Worm (Caenorhabditis elegans) whole organism, L4 larva: ENCODE data around the gene mbf-1.

Experiments
- D1046.2 ChIP-seq: fragments of 200-800 bp; sonication (Bioruptor generic); IDR thresholded peaks from 2 replicates; pipeline ENCODE4 v1.3.6; 2022; ENCODE audit warnings: missing genetic modification characterization, missing compliant biosample characterization
- F49E8.2 ChIP-seq: sonication (generic microtip); optimal IDR thresholded peaks from 2 replicates; lab custom pipeline; 2016; ENCODE audit warnings: missing compliant biosample characterization, mild to moderate bottlenecking, missing genetic modification characterization, borderline replicate concordance
- R02D3.7 ChIP-seq: fragments of 150-350 bp; sonication (generic microtip); optimal IDR thresholded peaks from 3 replicates; lab custom pipeline; 2014; ENCODE audit warnings: missing biosample characterization, missing genetic modification characterization
- T20F7.1 ChIP-seq: fragments of 200-800 bp; sonication (Bioruptor generic); optimal IDR thresholded peaks from 2 replicates; lab custom pipeline; 2018; ENCODE audit warnings: mild to moderate bottlenecking, missing genetic modification characterization, missing compliant biosample characterization
- Y105C5A.15 ChIP-seq: fragments of 200-800 bp; sonication (Bioruptor generic); IDR thresholded peaks from 2 replicates; pipeline ENCODE4 v1.3.6; 2022; ENCODE audit warnings: missing genetic modification characterization, missing compliant biosample characterization
- Y48G9A.11 ChIP-seq: fragments of 200-800 bp; sonication (Bioruptor generic); IDR thresholded peaks from 2 replicates; pipeline ENCODE4 v1.3.6; 2022; ENCODE audit warnings: missing genetic modification reagents, missing genetic modification characterization, missing compliant biosample characterization
- Y5F2A.4 ChIP-seq: fragments of 200-800 bp; sonication (Bioruptor generic); optimal IDR thresholded peaks from 2 replicates; lab custom pipeline; 2018; ENCODE audit warnings: mild to moderate bottlenecking, missing genetic modification characterization, missing compliant biosample characterization
- Y75B8A.6 ChIP-seq: fragments of 200-800 bp; sonication (Bioruptor generic); IDR thresholded peaks from 2 replicates; pipeline ENCODE4 v1.3.6; 2022; ENCODE audit warnings: missing genetic modification reagents, missing genetic modification characterization, missing compliant biosample characterization
- ZK337.2 ChIP-seq: fragments of 200-800 bp; sonication (Bioruptor generic); IDR thresholded peaks from 2 replicates; pipeline ENCODE4 v1.3.6; 2022; ENCODE audit warnings: missing genetic modification reagents, missing genetic modification characterization, missing compliant biosample characterization
- aha-1 ChIP-seq: fragments of 150-350 bp; peaks from one replicate; lab custom pipeline; 2014; ENCODE audit warnings: missing biosample characterization, missing genetic modification characterization
- ama-1 ChIP-seq: fragments of 150-350 bp; optimal IDR thresholded peaks from 2 replicates; lab custom pipeline; 2014; ENCODE audit warnings: inconsistent platforms, mixed read lengths
- attf-4 ChIP-seq: sonication (generic microtip); optimal IDR thresholded peaks from 3 replicates; lab custom pipeline; 2017; ENCODE audit warnings: missing biosample characterization, missing genetic modification characterization
- ceh-20 ChIP-seq: fragments of 200-800 bp; sonication (Bioruptor generic); IDR thresholded peaks from 2 replicates; pipeline ENCODE4 v1.3.6; 2022; ENCODE audit warnings: missing genetic modification reagents, missing genetic modification characterization, missing compliant biosample characterization
- ces-1 ChIP-seq: fragments of 150-350 bp; sonication (generic microtip); optimal IDR thresholded peaks from 4 replicates; lab custom pipeline; 2014; ENCODE audit warnings: missing biosample characterization, missing genetic modification reagents, missing genetic modification characterization
- daf-12 ChIP-seq: fragments of 150-350 bp; optimal IDR thresholded peaks from 2 replicates; lab custom pipeline; 2014; ENCODE audit warnings: missing biosample characterization, missing genetic modification reagents, missing genetic modification characterization
- daf-19 ChIP-seq: fragments of 200-800 bp; sonication (Bioruptor generic); conservative IDR thresholded peaks from 2 replicates; pipeline ENCODE4 v1.3.6; 2022; ENCODE audit warnings: missing genetic modification characterization, missing compliant biosample characterization
- daf-8 ChIP-seq: fragments of 200-800 bp; sonication (Bioruptor generic); IDR thresholded peaks from 2 replicates; pipeline ENCODE4 v1.3.6; 2022; ENCODE audit warnings: missing genetic modification characterization, missing compliant biosample characterization
- dmd-6 ChIP-seq: fragments of 200-800 bp; sonication (Bioruptor generic); IDR thresholded peaks from 2 replicates; pipeline ENCODE4 v1.3.6; 2022; ENCODE audit warnings: missing genetic modification reagents, missing genetic modification characterization, missing compliant biosample characterization
- dmd-8 ChIP-seq: fragments of 200-800 bp; sonication (Bioruptor generic); IDR thresholded peaks from 2 replicates; pipeline ENCODE4 v1.3.6; 2022; ENCODE audit warnings: missing genetic modification characterization, missing compliant biosample characterization
- egl-43 ChIP-seq: fragments of 200-800 bp; sonication (Bioruptor generic); IDR thresholded peaks from 2 replicates; pipeline ENCODE4 v1.3.6; 2022; ENCODE audit warnings: missing genetic modification reagents, missing genetic modification characterization, missing compliant biosample characterization
- fkh-10 ChIP-seq: fragments of 150-350 bp; optimal IDR thresholded peaks from 2 replicates; lab custom pipeline; 2014; ENCODE audit warnings: missing biosample characterization, missing genetic modification reagents, missing genetic modification characterization
- hlh-11 ChIP-seq: fragments of 200-800 bp; sonication (Bioruptor generic); optimal IDR thresholded peaks from 2 replicates; lab custom pipeline; 2018; ENCODE audit warnings: mild to moderate bottlenecking, missing genetic modification characterization, missing compliant biosample characterization
- hlh-30 ChIP-seq: sonication (generic microtip); optimal IDR thresholded peaks from 2 replicates; lab custom pipeline; 2017; ENCODE audit warnings: antibody characterized with exemption, mild to moderate bottlenecking, missing genetic modification characterization, missing compliant biosample characterization; ENCODE audit not compliant: insufficient read depth
- lin-15B ChIP-seq: fragments of 150-350 bp; sonication (generic microtip); optimal IDR thresholded peaks from 3 replicates; lab custom pipeline; 2014; ENCODE audit warnings: missing biosample characterization, missing genetic modification characterization
- lin-38 ChIP-seq: fragments of 200-800 bp; sonication (Bioruptor generic); IDR thresholded peaks from 2 replicates; pipeline ENCODE4 v1.3.6; 2022; ENCODE audit warnings: missing genetic modification reagents, missing genetic modification characterization, missing compliant biosample characterization
- lsy-2 ChIP-seq, 2 experiments: fragments of 150-350 bp in 1 of 2; sonication (generic microtip) in 1 of 2; optimal IDR thresholded peaks; 2 replicates each; lab custom pipeline; 2014 to 2017; ENCODE audit warnings: missing biosample characterization in 2 of 2, missing genetic modification characterization in 2 of 2
- madf-5 ChIP-seq, 2 experiments: fragments of 200-800 bp; sonication (Bioruptor generic); IDR thresholded peaks; 2 replicates each; pipeline ENCODE4 v1.3.6; 2022; ENCODE audit warnings: missing compliant biosample characterization in 2 of 2, missing genetic modification characterization in 2 of 2
- mdl-1 ChIP-seq, 2 experiments: fragments of 150-350 bp in 1 of 2; sonication (generic microtip) in 1 of 2; optimal IDR thresholded peaks; 2 replicates each; lab custom pipeline; 2014 to 2017; ENCODE audit warnings: missing biosample characterization in 2 of 2, missing genetic modification characterization in 2 of 2
- mep-1 ChIP-seq: fragments of 150-350 bp; sonication (generic microtip); optimal IDR thresholded peaks from 3 replicates; lab custom pipeline; 2014; ENCODE audit warnings: missing biosample characterization, missing genetic modification characterization
- nhr-111 ChIP-seq: fragments of 200-800 bp; sonication (Bioruptor generic); optimal IDR thresholded peaks from 2 replicates; lab custom pipeline; 2018; ENCODE audit warnings: mild to moderate bottlenecking, missing genetic modification characterization, missing compliant biosample characterization
- nhr-28 ChIP-seq: fragments of 150-350 bp; optimal IDR thresholded peaks from 2 replicates; lab custom pipeline; 2014; ENCODE audit warnings: missing biosample characterization, missing genetic modification characterization
- nhr-42 ChIP-seq: fragments of 200-800 bp; sonication (Bioruptor generic); IDR thresholded peaks from 2 replicates; pipeline ENCODE4 v1.3.6; 2022; ENCODE audit warnings: missing genetic modification characterization, missing compliant biosample characterization
- nhr-48 ChIP-seq: sonication (generic microtip); optimal IDR thresholded peaks from 2 replicates; lab custom pipeline; 2016; ENCODE audit warnings: mild to moderate bottlenecking, missing genetic modification characterization, missing compliant biosample characterization
- nhr-6 ChIP-seq: fragments of 150-350 bp; optimal IDR thresholded peaks from 2 replicates; lab custom pipeline; 2014; ENCODE audit warnings: missing biosample characterization, missing genetic modification characterization
- pha-4 ChIP-seq, 2 experiments: fragments of 150-350 bp in 1 of 2; fragments of 200-800 bp in 1 of 2; sonication (Bioruptor generic) in 1 of 2; IDR thresholded peaks in 1 of 2; optimal IDR thresholded peaks in 1 of 2; 2 replicates each; pipeline versions ENCODE4 v1.3.6 to Lab custom; 2014 to 2022; ENCODE audit warnings: missing genetic modification characterization in 2 of 2, missing genetic modification reagents in 2 of 2, missing biosample characterization in 1 of 2, missing compliant biosample characterization in 1 of 2
- saeg-2 ChIP-seq: fragments of 200-800 bp; sonication (Bioruptor generic); IDR thresholded peaks from 2 replicates; pipeline ENCODE4 v1.3.6; 2022; ENCODE audit warnings: missing genetic modification reagents, missing genetic modification characterization, missing compliant biosample characterization
- sdz-12 ChIP-seq: fragments of 200-800 bp; sonication (Bioruptor generic); optimal IDR thresholded peaks from 2 replicates; lab custom pipeline; 2018; ENCODE audit warnings: mild to moderate bottlenecking, missing genetic modification characterization, missing compliant biosample characterization
- set-16 ChIP-seq: fragments of 200-800 bp; sonication (Bioruptor generic); IDR thresholded peaks from 2 replicates; pipeline ENCODE4 v1.3.6; 2022; ENCODE audit warnings: missing genetic modification reagents, missing genetic modification characterization, missing compliant biosample characterization
- snpc-1.2 ChIP-seq: fragments of 200-800 bp; sonication (Bioruptor generic); IDR thresholded peaks from 2 replicates; pipeline ENCODE4 v1.3.6; 2022; ENCODE audit warnings: missing genetic modification reagents, missing genetic modification characterization, missing compliant biosample characterization
- snpc-4 ChIP-seq: fragments of 150-350 bp; optimal IDR thresholded peaks from 2 replicates; lab custom pipeline; 2014; ENCODE audit warnings: missing biosample characterization, missing genetic modification characterization
- spr-1 ChIP-seq: sonication (generic microtip); optimal IDR thresholded peaks from 2 replicates; lab custom pipeline; 2016; ENCODE audit warnings: mild to moderate bottlenecking, missing genetic modification characterization, missing compliant biosample characterization
- unc-130 ChIP-seq: sonication (generic microtip); optimal IDR thresholded peaks from 2 replicates; lab custom pipeline; 2016; ENCODE audit warnings: missing genetic modification reagents, missing genetic modification characterization, missing compliant biosample characterization
- unc-62 ChIP-seq, 3 experiments: fragments of 150-350 bp in 1 of 3; sonication (generic microtip); optimal IDR thresholded peaks in 2 of 3; peaks in 1 of 3; 1 replicate in 1 of 3; 2 replicates in 2 of 3; lab custom pipeline; 2014 to 2017; ENCODE audit warnings: missing biosample characterization in 3 of 3, missing genetic modification characterization in 3 of 3, missing genetic modification reagents in 3 of 3, missing genotype in 1 of 3
- vab-7 ChIP-seq: fragments of 200-800 bp; sonication (Bioruptor generic); IDR thresholded peaks from 2 replicates; pipeline ENCODE4 v1.3.6; 2022; ENCODE audit warnings: missing genetic modification reagents, missing genetic modification characterization, missing compliant biosample characterization
- zfp-3 ChIP-seq: fragments of 200-800 bp; sonication (Bioruptor generic); conservative IDR thresholded peaks from 2 replicates; pipeline ENCODE4 v1.3.6; 2022; ENCODE audit warnings: missing genetic modification reagents, missing genetic modification characterization, missing compliant biosample characterization
- zip-11 ChIP-seq: fragments of 200-800 bp; sonication (Bioruptor generic); IDR thresholded peaks from 2 replicates; pipeline ENCODE4 v1.3.6; 2022; ENCODE audit warnings: missing genetic modification characterization, missing compliant biosample characterization
- zip-2 ChIP-seq: fragments of 150-350 bp; optimal IDR thresholded peaks from 2 replicates; lab custom pipeline; 2014; ENCODE audit warnings: missing biosample characterization, missing genetic modification characterization

mbf-1 gene

DNA sequence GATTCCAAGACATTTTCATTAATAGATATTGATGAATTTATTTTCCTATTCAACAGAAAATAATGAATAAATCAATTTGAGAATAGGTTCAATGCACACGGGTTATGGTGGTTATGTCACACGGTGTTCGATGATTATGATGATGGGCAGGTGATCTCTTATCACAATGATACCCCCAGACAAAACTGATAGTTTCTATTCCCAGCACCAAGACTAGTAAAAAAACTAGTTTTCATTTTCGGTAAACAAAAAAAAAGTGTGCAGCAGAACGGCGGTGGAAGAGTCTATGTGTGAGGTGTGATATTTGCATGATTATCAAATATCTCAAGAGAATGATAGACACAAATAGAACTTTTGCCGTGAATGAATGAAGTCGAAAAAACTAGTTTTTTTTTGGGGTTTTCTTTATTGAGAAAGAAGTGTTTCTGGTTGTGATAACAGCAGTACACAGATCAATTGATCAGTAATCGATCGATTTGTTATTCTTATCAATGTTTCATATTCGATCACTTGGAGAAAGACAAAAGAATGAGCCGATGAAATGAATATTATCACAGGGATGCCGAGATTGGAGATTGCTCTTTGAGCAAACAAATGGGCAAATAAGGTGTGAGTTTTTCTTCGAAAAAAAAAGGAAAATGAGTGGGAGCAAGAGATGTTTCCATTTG lies 7.9 kb upstream of the mbf-1 start (continued):
- TF ChIP-seq hlh-11 (peak; percentile 68), pha-4 (GFP tag; IDR thresholded peaks at IDR 0.05; lab: Robert Waterston, UW) (no peak), pha-4 (tag; optimal IDR thresholded peaks at IDR 0.05; lab: Kevin White, UChicago) (no peak), nhr-111 (GFP tag; lab: Kevin White, UChicago) (no peak)
- TF ChIP-seq, all 104 proteins: peak for 13

DNA sequence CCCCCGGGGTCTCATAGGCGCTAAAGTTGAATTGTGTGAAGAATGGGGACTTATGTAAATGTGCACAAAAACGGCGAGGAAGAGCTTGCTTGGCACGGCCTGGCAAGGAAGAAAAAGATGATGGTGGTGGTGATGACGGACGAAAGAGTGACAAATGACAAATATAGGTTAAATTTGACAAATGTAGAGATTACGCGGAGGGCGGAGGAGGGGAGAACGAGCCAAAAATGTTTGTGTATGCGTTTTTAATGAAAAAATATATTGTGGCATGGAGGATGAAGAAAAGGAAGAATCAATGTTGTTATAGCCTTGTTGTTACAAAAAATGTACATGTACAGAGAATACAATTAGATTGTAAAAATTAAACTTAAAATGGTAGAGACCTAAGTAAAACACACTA lies 6.7 kb upstream of the mbf-1 start:
- TF ChIP-seq zip-2 (tag; lab: Kevin White, UChicago) = no peak
- no peak for TF ChIP-seq dmd-8 (GFP tag; lab: Robert Waterston, UW)
- TF ChIP-seq F49E8.2 = no peak
- TF ChIP-seq Y105C5A.15 (GFP tag; lab: Robert Waterston, UW) = no peak
- peak; percentile 67 for TF ChIP-seq aha-1 (tag; lab: Kevin White, UChicago)
- no peak for TF ChIP-seq snpc-4
- TF ChIP-seq ces-1 = no peak
- TF ChIP-seq daf-19 (GFP tag; lab: Robert Waterston, UW) = no peak
- no peak for TF ChIP-seq nhr-111 (GFP tag; lab: Kevin White, UChicago)
- TF ChIP-seq zfp-3 = no peak
- no peak for TF ChIP-seq D1046.2 (GFP tag; lab: Robert Waterston, UW)
- no peak for TF ChIP-seq set-16 (GFP tag; lab: Robert Waterston, UW)
- peak in 1 of 2 experiments; percentile 94 for TF ChIP-seq unc-62 (GFP tag; optimal IDR thresholded peaks at IDR 0.05 in 1 of 2; lab: Kevin White, UChicago)
- no peak for TF ChIP-seq unc-62 (tag; optimal IDR thresholded peaks at IDR 0.05; lab: Kevin White, UChicago)

DNA sequence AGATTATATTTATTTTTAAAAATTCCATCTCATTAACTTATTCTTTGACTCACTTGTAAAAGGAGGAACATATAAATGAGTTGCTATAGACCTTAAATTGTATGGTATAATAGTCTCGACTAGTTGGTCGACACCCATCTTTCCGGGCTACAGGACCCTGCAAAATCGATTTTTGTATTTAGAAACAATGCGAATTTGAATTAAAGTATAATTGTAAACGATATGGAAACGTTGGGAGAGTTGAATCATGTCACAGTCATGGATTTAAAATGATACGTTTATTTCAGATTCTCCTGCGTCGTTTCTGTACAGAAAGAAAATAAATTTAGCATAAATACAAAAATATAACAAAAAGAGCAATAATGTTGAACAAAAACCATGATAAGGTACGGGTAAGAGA lies 1.1 kb downstream of the mbf-1 start, which contains the start of gene catp-8:
catp-8 (minus strand) TSS at position 157 of the 400 bp plus-strand sequence.
- TF ChIP-seq dmd-6 (GFP tag; lab: Robert Waterston, UW) (no peak), spr-1 (tag; lab: Kevin White, UChicago) (no peak), ama-1 (lab: Kevin White, UChicago) (no peak), nhr-28 (tag; lab: Kevin White, UChicago) (no peak), lin-38 (peak; percentile 46), mep-1 (peak; percentile 12), madf-5 (GFP tag; IDR thresholded peaks at IDR 0.05; lab: Robert Waterston, UW) (no peak), daf-8 (no peak), lsy-2 (tag; optimal IDR thresholded peaks at IDR 0.05; lab: Kevin White, UChicago) (peak in 1 of 2 experiments; percentile 33), T20F7.1 (GFP tag; lab: Kevin White, UChicago) (peak; percentile 69), hlh-30 (tag; lab: Kevin White, UChicago) (no peak), nhr-48 (tag; lab: Kevin White, UChicago) (no peak), Y48G9A.11 (GFP tag; lab: Robert Waterston, UW) (no peak), attf-4 (no peak), ces-1 (no peak), ZK337.2 (no peak), vab-7 (GFP tag; lab: Robert Waterston, UW) (no peak), nhr-42 (GFP tag; lab: Robert Waterston, UW) (no peak), snpc-1.2 (GFP tag; lab: Robert Waterston, UW) (no peak), hlh-11 (no peak), unc-130 (GFP tag; lab: Kevin White, UChicago) (no peak), nhr-6 (no peak), sdz-12 (no peak), daf-12 (tag; lab: Kevin White, UChicago) (no peak), ceh-20 (no peak), Y75B8A.6 (GFP tag; lab: Robert Waterston, UW) (no peak), Y5F2A.4 (no peak), saeg-2 (GFP tag; lab: Robert Waterston, UW) (no peak), fkh-10 (GFP tag; lab: Kevin White, UChicago) (no peak), zip-11 (GFP tag; lab: Robert Waterston, UW) (no peak), mdl-1 (tag; optimal IDR thresholded peaks at IDR 0.05; lab: Kevin White, UChicago) (no peak), egl-43 (GFP tag; lab: Robert Waterston, UW) (no peak), nhr-111 (GFP tag; lab: Kevin White, UChicago) (no peak), R02D3.7 (tag; lab: Kevin White, UChicago) (no peak), lin-15B (tag; lab: Kevin White, UChicago) (no peak)
